Worm (Caenorhabditis elegans) whole organism, L1 larva: ENCODE results near the gene Y51H4A.22.

ENCODE experiments used
- aly-2 ChIP-seq: fragments of 150-350 bp; optimal IDR thresholded peaks from 2 replicates; lab custom pipeline; 2014; ENCODE audit warnings: missing biosample characterization, missing genetic modification characterization
- mdl-1 ChIP-seq, 2 experiments: fragments of 150-350 bp; optimal IDR thresholded peaks; 2 replicates each; lab custom pipeline; 2014 to 2017; ENCODE audit warnings: missing biosample characterization in 2 of 2, missing genetic modification characterization in 2 of 2, inconsistent platforms in 1 of 2
- nhr-12 ChIP-seq: sonication (generic microtip); optimal IDR thresholded peaks from 2 replicates; lab custom pipeline; 2017; ENCODE audit warnings: missing biosample characterization, missing genetic modification characterization
- nhr-237 ChIP-seq: fragments of 150-350 bp; optimal IDR thresholded peaks from 2 replicates; lab custom pipeline; 2014; ENCODE audit warnings: missing biosample characterization, missing genetic modification characterization
- nhr-47 ChIP-seq: sonication (generic microtip); optimal IDR thresholded peaks from 2 replicates; lab custom pipeline; 2016; ENCODE audit warnings: mild to moderate bottlenecking, missing genetic modification characterization, moderate library complexity, missing compliant biosample characterization
- nhr-77 ChIP-seq: fragments of 150-350 bp; optimal IDR thresholded peaks from 2 replicates; lab custom pipeline; 2014; ENCODE audit warnings: missing biosample characterization, missing genetic modification characterization
- nhr-90 ChIP-seq: sonication (generic microtip); optimal IDR thresholded peaks from 2 replicates; lab custom pipeline; 2016; ENCODE audit warnings: mild to moderate bottlenecking, missing genetic modification characterization, missing compliant biosample characterization; ENCODE audit not compliant: poor library complexity
- sptf-1 ChIP-seq: fragments of 150-350 bp; optimal IDR thresholded peaks from 2 replicates; lab custom pipeline; 2014; ENCODE audit warnings: missing biosample characterization, missing genetic modification characterization
- unc-30 ChIP-seq: sonication (generic microtip); optimal IDR thresholded peaks from 2 replicates; lab custom pipeline; 2017; ENCODE audit warnings: missing biosample characterization, missing genetic modification characterization
- ztf-4 ChIP-seq: fragments of 150-350 bp; optimal IDR thresholded peaks from 2 replicates; lab custom pipeline; 2014; ENCODE audit warnings: missing biosample characterization, missing genetic modification characterization

- no peak for TF ChIP-seq aly-2 (tag; lab: Kevin White, UChicago)
- TF ChIP-seq ztf-4 (tag; lab: Kevin White, UChicago) = no peak
- no peak for TF ChIP-seq sptf-1 (tag; lab: Kevin White, UChicago)
- no peak for TF ChIP-seq unc-30 (tag; lab: Kevin White, UChicago)
- TF ChIP-seq nhr-77 (tag; lab: Kevin White, UChicago) = no peak
- TF ChIP-seq nhr-90 (tag; lab: Kevin White, UChicago) = no peak
- TF ChIP-seq nhr-12 (tag; lab: Kevin White, UChicago) = no peak
- TF ChIP-seq mdl-1 (tag; optimal IDR thresholded peaks at IDR 0.05; lab: Kevin White, UChicago) = no peak
- TF ChIP-seq nhr-237 (tag; lab: Kevin White, UChicago) = no peak
- no peak for TF ChIP-seq nhr-47
These were observed 30.6 kb downstream of the Y51H4A.22 start for ce11 chrIV:16751087-16751486.
